Worm (Caenorhabditis elegans): ENCODE results near the gene nta-1.

ce11 chrII:3705320-3705719 is 38.3 kb downstream of the nta-1 start, which contains the start of gene srx-108:
- TF ChIP-seq ceh-34 (tag; optimal IDR thresholded peaks at IDR 0.05) = no peak
- no peak for TF ChIP-seq elt-2 (tag; optimal IDR thresholded peaks at IDR 0.05)
- TF ChIP-seq rnt-1 (tag; optimal IDR thresholded peaks at IDR 0.05) = no peak
- no peak for TF ChIP-seq hlh-13 (GFP tag; optimal IDR thresholded peaks at IDR 0.05)
- no peak for TF ChIP-seq sdc-2 (tag; optimal IDR thresholded peaks at IDR 0.05)
- no peak for TF ChIP-seq nfya-1 (tag; optimal IDR thresholded peaks at IDR 0.05)
- no peak for TF ChIP-seq pqm-1 (tag; optimal IDR thresholded peaks at IDR 0.05)
- no peak for TF ChIP-seq ceh-45 (GFP tag; IDR thresholded peaks at IDR 0.05)
- TF ChIP-seq nhr-11 (tag; optimal IDR thresholded peaks at IDR 0.05) = no peak
- no peak for TF ChIP-seq lim-6 (tag; optimal IDR thresholded peaks at IDR 0.05)
- no peak for TF ChIP-seq odd-2 (tag; optimal IDR thresholded peaks at IDR 0.05)
